Fruit fly (Drosophila melanogaster) whole organism, embryonic: ENCODE data around the gene CG13248.
A peak's percentile ranks its signal among the peaks of the same experiment; 100 is the strongest.

Experiments
- BEAF-32 ChIP-seq: fragments of 200-800 bp; sonication (Bioruptor generic); optimal IDR thresholded peaks from 3 replicates; lab custom pipeline; 2017; ENCODE audit warnings: missing biosample characterization, missing genetic modification characterization, mild to moderate bottlenecking, moderate library complexity, missing genetic modification reagents
- CG1024 ChIP-seq: fragments of 200-800 bp; sonication (Bioruptor generic); IDR thresholded peaks from 2 replicates; pipeline ENCODE4 v1.3.6; 2022; ENCODE audit warnings: missing biosample characterization, missing genetic modification characterization
- CG10565 ChIP-seq: fragments of 200-800 bp; sonication (Bioruptor generic); optimal IDR thresholded peaks from 3 replicates; lab custom pipeline; 2016; ENCODE audit warnings: missing biosample characterization, mild to moderate bottlenecking, missing genetic modification characterization
- CG11247 ChIP-seq: fragments of 200-800 bp; sonication (Bioruptor generic); IDR thresholded peaks from 2 replicates; pipeline ENCODE4 v1.3.6; 2022; ENCODE audit warnings: missing biosample characterization, missing genetic modification characterization
- CG13775 ChIP-seq: fragments of 200-800 bp; sonication (Bioruptor generic); optimal IDR thresholded peaks from 3 replicates; lab custom pipeline; 2017; ENCODE audit warnings: missing biosample characterization, mild to moderate bottlenecking, missing genetic modification characterization
- CG17186 ChIP-seq: fragments of 200-800 bp; sonication (Bioruptor generic); optimal IDR thresholded peaks from 3 replicates; lab custom pipeline; 2017; ENCODE audit warnings: missing biosample characterization, missing genetic modification reagents, missing genetic modification characterization
- CG17802 ChIP-seq: fragments of 200-800 bp; sonication (Bioruptor generic); optimal IDR thresholded peaks from 2 replicates; lab custom pipeline; 2018; ENCODE audit warnings: missing biosample characterization, mild to moderate bottlenecking, missing genetic modification characterization, moderate library complexity
- CG18262 ChIP-seq: fragments of 200-800 bp; optimal IDR thresholded peaks from 3 replicates; lab custom pipeline; 2019; ENCODE audit warnings: missing biosample characterization, mild to moderate bottlenecking, missing genetic modification characterization, moderate library complexity
- CG18599 ChIP-seq: fragments of 200-800 bp; sonication (Bioruptor generic); optimal IDR thresholded peaks from 3 replicates; lab custom pipeline; 2017; ENCODE audit warnings: missing biosample characterization, missing genetic modification characterization, mild to moderate bottlenecking, moderate library complexity, missing genetic modification reagents
- CG2120 ChIP-seq: fragments of 200-800 bp; sonication (Bioruptor generic); optimal IDR thresholded peaks from 3 replicates; lab custom pipeline; 2016; ENCODE audit warnings: missing biosample characterization, missing genetic modification characterization
- CG2712 ChIP-seq: fragments of 200-800 bp; optimal IDR thresholded peaks from 3 replicates; lab custom pipeline; 2019; ENCODE audit warnings: missing biosample characterization, mild to moderate bottlenecking, missing genetic modification characterization, moderate library complexity
- CG30403 ChIP-seq: fragments of 200-800 bp; sonication (Bioruptor generic); optimal IDR thresholded peaks from 3 replicates; lab custom pipeline; 2016; ENCODE audit warnings: missing biosample characterization, missing genetic modification characterization
- CG31441 ChIP-seq: fragments of 200-800 bp; sonication (Bioruptor generic); IDR thresholded peaks from 2 replicates; pipeline ENCODE4 v1.3.6; 2022; ENCODE audit warnings: missing biosample characterization, missing genetic modification characterization
- CG3838 ChIP-seq: fragments of 200-800 bp; sonication (Bioruptor generic); optimal IDR thresholded peaks from 3 replicates; lab custom pipeline; 2016; ENCODE audit warnings: missing biosample characterization, missing genetic modification characterization
- CG42726 ChIP-seq: fragments of 200-800 bp; sonication (Bioruptor generic); IDR thresholded peaks from 2 replicates; pipeline ENCODE4 v1.3.6; 2022; ENCODE audit warnings: missing biosample characterization, missing genetic modification characterization; ENCODE audit not compliant: partially characterized antibody
- CG4424 ChIP-seq: fragments of 200-800 bp; sonication (Bioruptor generic); optimal IDR thresholded peaks from 3 replicates; lab custom pipeline; 2016; ENCODE audit warnings: missing biosample characterization, missing genetic modification characterization
- CG4707 ChIP-seq: fragments of 200-800 bp; sonication (Bioruptor generic); optimal IDR thresholded peaks from 2 replicates; lab custom pipeline; 2018; ENCODE audit warnings: missing biosample characterization, mild to moderate bottlenecking, missing genetic modification characterization, moderate library complexity
- CG4820 ChIP-seq: fragments of 200-800 bp; sonication (Bioruptor generic); optimal IDR thresholded peaks from 3 replicates; lab custom pipeline; 2016; ENCODE audit warnings: missing biosample characterization, missing genetic modification characterization
- CG6813 ChIP-seq: fragments of 200-800 bp; sonication (Bioruptor generic); optimal IDR thresholded peaks from 2 replicates; lab custom pipeline; 2017; ENCODE audit warnings: missing biosample characterization, missing genetic modification characterization, mild to moderate bottlenecking, moderate library complexity, missing genetic modification reagents
- CG7839 ChIP-seq: fragments of 200-800 bp; sonication (Bioruptor generic); optimal IDR thresholded peaks from 3 replicates; lab custom pipeline; 2018; ENCODE audit warnings: missing biosample characterization, mild to moderate bottlenecking, missing genetic modification characterization, moderate library complexity
- CG8290 ChIP-seq, 3 experiments: fragments of 200-800 bp; sonication (Bioruptor generic); optimal IDR thresholded peaks; 2 replicates each; lab custom pipeline; 2016 to 2019; ENCODE audit warnings: missing biosample characterization in 3 of 3, missing genetic modification characterization in 3 of 3, mild to moderate bottlenecking in 2 of 3, moderate library complexity in 1 of 3
- CG9876 ChIP-seq: fragments of 200-800 bp; sonication (Bioruptor generic); optimal IDR thresholded peaks from 2 replicates; lab custom pipeline; 2016; ENCODE audit warnings: missing biosample characterization, missing genetic modification characterization
- Dip3 ChIP-seq: fragments of 200-800 bp; sonication (Bioruptor generic); optimal IDR thresholded peaks from 3 replicates; lab custom pipeline; 2016; ENCODE audit warnings: missing biosample characterization, missing genetic modification characterization
- Dp ChIP-seq: fragments of 200-800 bp; sonication (Bioruptor generic); optimal IDR thresholded peaks from 2 replicates; lab custom pipeline; 2018; ENCODE audit warnings: missing biosample characterization, mild to moderate bottlenecking, missing genetic modification characterization, moderate library complexity
- Elba2 ChIP-seq: fragments of 200-800 bp; sonication (Bioruptor generic); optimal IDR thresholded peaks from 3 replicates; lab custom pipeline; 2016; ENCODE audit warnings: missing biosample characterization, missing genetic modification characterization
- Hand ChIP-seq: fragments of 200-800 bp; sonication (Bioruptor generic); optimal IDR thresholded peaks from 2 replicates; lab custom pipeline; 2017; ENCODE audit warnings: mild to moderate bottlenecking, missing biosample characterization, missing genetic modification reagents, missing genetic modification characterization
- Jarid2 ChIP-seq: fragments of 200-800 bp; sonication (Bioruptor generic); optimal IDR thresholded peaks from 3 replicates; lab custom pipeline; 2017; ENCODE audit warnings: mild to moderate bottlenecking, missing biosample characterization, missing genetic modification reagents, missing genetic modification characterization
- Rfx ChIP-seq: fragments of 200-800 bp; sonication (Bioruptor generic); IDR thresholded peaks from 2 replicates; pipeline ENCODE4 v1.3.6; 2022; ENCODE audit warnings: missing biosample characterization, missing genetic modification characterization
- Side ChIP-seq: fragments of 200-800 bp; sonication (Bioruptor generic); optimal IDR thresholded peaks from 2 replicates; lab custom pipeline; 2016; ENCODE audit warnings: missing biosample characterization, missing genetic modification characterization
- Six4 ChIP-seq: fragments of 200-800 bp; sonication (Bioruptor generic); optimal IDR thresholded peaks from 2 replicates; lab custom pipeline; 2016; ENCODE audit warnings: missing biosample characterization, missing genetic modification characterization
- Sry-δ ChIP-seq: fragments of 200-800 bp; sonication (Bioruptor generic); optimal IDR thresholded peaks from 2 replicates; lab custom pipeline; 2016; ENCODE audit warnings: missing biosample characterization, missing genetic modification characterization
- Usf ChIP-seq: fragments of 200-800 bp; sonication (Bioruptor generic); optimal IDR thresholded peaks from 2 replicates; lab custom pipeline; 2017; ENCODE audit warnings: missing genotype, missing biosample characterization, missing genetic modification characterization
- chm ChIP-seq: fragments of 200-800 bp; sonication (Bioruptor generic); IDR thresholded peaks from 2 replicates; pipeline ENCODE4 v1.3.6; 2022; ENCODE audit warnings: missing biosample characterization, missing genetic modification characterization
- dmrt11E ChIP-seq: fragments of 200-800 bp; sonication (Bioruptor generic); optimal IDR thresholded peaks from 3 replicates; lab custom pipeline; 2018; ENCODE audit warnings: missing biosample characterization, mild to moderate bottlenecking, missing genetic modification characterization, moderate library complexity
- dpn ChIP-seq, 2 experiments: fragments of 200-800 bp; sonication (Bioruptor generic); optimal IDR thresholded peaks; 3 replicates each; lab custom pipeline; 2016; ENCODE audit warnings: missing biosample characterization in 2 of 2, missing genetic modification characterization in 2 of 2
- dysf ChIP-seq: fragments of 200-800 bp; sonication (Bioruptor generic); IDR thresholded peaks from 3 replicates; pipeline ENCODE4 v1.3.6; 2022; ENCODE audit warnings: missing biosample characterization, missing genetic modification characterization
- esg ChIP-seq: fragments of 200-800 bp; sonication (Bioruptor generic); conservative IDR thresholded peaks from 2 replicates; pipeline ENCODE4 v1.3.6; 2022; ENCODE audit warnings: missing biosample characterization, missing genetic modification characterization
- fd3F ChIP-seq: fragments of 200-800 bp; sonication (Bioruptor generic); optimal IDR thresholded peaks from 2 replicates; lab custom pipeline; 2018; ENCODE audit warnings: missing biosample characterization, mild to moderate bottlenecking, missing genetic modification characterization, moderate library complexity
- fd64A ChIP-seq: fragments of 200-800 bp; sonication (Bioruptor generic); optimal IDR thresholded peaks from 3 replicates; lab custom pipeline; 2018; ENCODE audit warnings: missing biosample characterization, mild to moderate bottlenecking, missing genetic modification characterization
- ind ChIP-seq: fragments of 200-800 bp; sonication (Bioruptor generic); optimal IDR thresholded peaks from 3 replicates; lab custom pipeline; 2016; ENCODE audit warnings: missing biosample characterization, missing genetic modification characterization
- inv ChIP-seq: fragments of 200-800 bp; sonication (Bioruptor generic); IDR thresholded peaks from 2 replicates; pipeline ENCODE4 v1.3.6; 2022; ENCODE audit warnings: missing biosample characterization, missing genetic modification characterization; ENCODE audit not compliant: partially characterized antibody
- mld ChIP-seq: fragments of 200-800 bp; sonication (Bioruptor generic); IDR thresholded peaks from 3 replicates; pipeline ENCODE4 v1.3.6; 2022; ENCODE audit warnings: missing biosample characterization, missing genetic modification characterization; ENCODE audit not compliant: partially characterized antibody
- nerfin-2 ChIP-seq: fragments of 200-800 bp; sonication (Bioruptor generic); IDR thresholded peaks from 2 replicates; pipeline ENCODE4 v1.3.6; 2022; ENCODE audit warnings: missing biosample characterization, missing genetic modification characterization; ENCODE audit not compliant: partially characterized antibody
- pb ChIP-seq: fragments of 200-800 bp; sonication (Bioruptor generic); optimal IDR thresholded peaks from 3 replicates; lab custom pipeline; 2016; ENCODE audit warnings: missing biosample characterization, missing genetic modification characterization
- peb ChIP-seq: fragments of 200-800 bp; sonication (Bioruptor generic); IDR thresholded peaks from 2 replicates; pipeline ENCODE4 v1.3.6; 2022; ENCODE audit warnings: missing biosample characterization, missing genetic modification characterization
- psq ChIP-seq: fragments of 200-800 bp; sonication (Bioruptor generic); optimal IDR thresholded peaks from 2 replicates; lab custom pipeline; 2017; ENCODE audit warnings: missing biosample characterization, missing genetic modification characterization
- salm ChIP-seq: fragments of 200-800 bp; sonication (Bioruptor generic); optimal IDR thresholded peaks from 2 replicates; lab custom pipeline; 2018; ENCODE audit warnings: missing biosample characterization, mild to moderate bottlenecking, missing genetic modification characterization
- stwl ChIP-seq: fragments of 200-800 bp; sonication (Bioruptor generic); optimal IDR thresholded peaks from 3 replicates; lab custom pipeline; 2018; ENCODE audit warnings: missing biosample characterization, mild to moderate bottlenecking, missing genetic modification characterization, moderate library complexity
- wor ChIP-seq: fragments of 200-800 bp; sonication (Bioruptor generic); IDR thresholded peaks from 2 replicates; pipeline ENCODE4 v1.3.6; 2022; ENCODE audit warnings: missing biosample characterization, missing genetic modification characterization

Gene CG13248

DNA sequence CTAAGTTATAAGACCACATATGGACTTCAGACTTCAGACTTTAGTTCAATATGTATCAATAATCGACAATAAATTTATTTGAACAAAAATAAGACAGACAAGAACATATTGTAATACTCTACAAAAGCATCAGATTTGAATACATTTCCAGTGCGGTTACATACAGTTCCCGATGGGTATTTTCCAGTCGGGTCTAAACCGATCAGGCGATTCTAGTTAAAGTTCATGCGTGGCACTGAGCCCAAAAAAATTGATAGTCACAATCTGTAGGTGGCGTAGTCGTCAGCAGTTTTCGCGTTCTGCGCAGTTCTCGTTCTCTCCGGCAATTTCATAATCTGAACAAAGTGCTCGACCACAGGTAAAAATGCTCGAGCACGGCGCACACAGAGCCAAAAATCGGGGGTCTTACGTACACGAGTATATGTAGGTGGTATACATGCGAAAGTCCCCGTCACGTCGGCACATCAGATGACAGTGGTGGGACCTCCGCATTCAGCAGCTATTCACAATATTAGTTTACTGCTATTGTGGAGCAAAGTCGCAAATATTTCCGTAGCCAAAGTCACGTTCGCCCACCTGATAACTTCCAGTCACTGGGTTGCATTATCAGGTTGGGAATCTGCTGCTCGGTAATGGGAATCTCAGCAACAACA, 15.0 kb downstream of the CG13248 start (continued):
- TF ChIP-seq Usf (peak; percentile 1), Elba2 (no peak), ind (peak; percentile 55), salm (tag; lab: Kevin White, UChicago) (no peak), Six4 (GFP tag; lab: Kevin White, UChicago) (no peak), stwl (tag; lab: Kevin White, UChicago) (no peak), Sry-δ (GFP tag; lab: Kevin White, UChicago) (no peak), CG42726 (GFP tag; lab: Robert Waterston, UW) (no peak), dpn (GFP tag; optimal IDR thresholded peaks at IDR 0.05; lab: Kevin White, UChicago) (peak; percentile 37 to 49), Dp (GFP tag; lab: Kevin White, UChicago) (no peak), CG4424 (GFP tag; lab: Kevin White, UChicago) (no peak), CG17802 (tag; lab: Kevin White, UChicago) (no peak), mld (GFP tag; lab: Robert Waterston, UW) (no peak), CG17186 (GFP tag; lab: Kevin White, UChicago) (no peak), psq (GFP tag; lab: Kevin White, UChicago) (no peak), CG2120 (GFP tag; lab: Kevin White, UChicago) (peak; percentile 90), fd64A (GFP tag; lab: Kevin White, UChicago) (no peak), Jarid2 (no peak), BEAF-32 (GFP tag; lab: Kevin White, UChicago) (no peak), Rfx (GFP tag; lab: Robert Waterston, UW) (peak; percentile 75), CG11247 (GFP tag; lab: Robert Waterston, UW) (no peak), wor (GFP tag; lab: Robert Waterston, UW) (no peak), dysf (GFP tag; lab: Robert Waterston, UW) (peak; percentile 58; the same call in 2 of the 3 replicates), dmrt11E (no peak), pb (no peak), CG6813 (GFP tag; lab: Kevin White, UChicago) (no peak), CG4820 (GFP tag; lab: Kevin White, UChicago) (peak; percentile 59), nerfin-2 (GFP tag; lab: Robert Waterston, UW) (no peak), fd3F (GFP tag; lab: Kevin White, UChicago) (peak; percentile 7), CG18262 (tag; lab: Kevin White, UChicago) (peak; percentile 22), CG7839 (peak; percentile 63), chm (peak; percentile 29; the same call in 1 of the 2 replicates), Side (GFP tag; lab: Kevin White, UChicago) (no peak), CG13775 (GFP tag; lab: Kevin White, UChicago) (peak; percentile 37), CG30403 (GFP tag; lab: Kevin White, UChicago) (peak; percentile 63), inv (no peak), CG9876 (GFP tag; lab: Kevin White, UChicago) (no peak), CG18599 (peak; percentile 74), CG8290 (GFP tag; optimal IDR thresholded peaks at IDR 0.05; lab: Kevin White, UChicago) (no peak), CG8290 (tag; optimal IDR thresholded peaks at IDR 0.05; lab: Kevin White, UChicago) (peak in 1 of 2 experiments; percentile 76), CG10565 (no peak), CG4707 (GFP tag; lab: Kevin White, UChicago) (no peak), CG2712 (tag; lab: Kevin White, UChicago) (peak; percentile 33), peb (GFP tag; lab: Robert Waterston, UW) (no peak), Hand (GFP tag; lab: Kevin White, UChicago) (peak; percentile 61), CG3838 (no peak), CG1024 (GFP tag; lab: Robert Waterston, UW) (no peak), esg (GFP tag; lab: Robert Waterston, UW) (no peak), CG31441 (GFP tag; lab: Robert Waterston, UW) (0 out of 2 replicates have a peak, but pooled peaks have one; percentile 24), Dip3 (GFP tag; lab: Kevin White, UChicago) (peak; percentile 80)
